Worm (Caenorhabditis elegans): ENCODE data around the gene gly-10.
A peak's percentile ranks its signal among the peaks of the same experiment; 100 is the strongest.

ce11 chrIV:13748798-13749197 lies 30.1 kb upstream of the gly-10 start:
- TF ChIP-seq fkh-10 (GFP tag; optimal IDR thresholded peaks at IDR 0.05), result no peak
- TF ChIP-seq pag-3 (tag; optimal IDR thresholded peaks at IDR 0.05; ENCODE audit: borderline replicate concordance), result no peak
- no peak for TF ChIP-seq pqm-1 (tag; optimal IDR thresholded peaks at IDR 0.05)
- TF ChIP-seq ama-1 (optimal IDR thresholded peaks at IDR 0.05), result no peak
- no peak for TF ChIP-seq nhr-11 (tag; optimal IDR thresholded peaks at IDR 0.05)
- no peak for TF ChIP-seq ceh-6 (GFP tag; optimal IDR thresholded peaks at IDR 0.05)
- no peak for TF ChIP-seq hlh-6 (tag; optimal IDR thresholded peaks at IDR 0.05)
- TF ChIP-seq nfya-1 (tag; optimal IDR thresholded peaks at IDR 0.05), result peak; percentile 4
- no peak for TF ChIP-seq pha-4 (tag; optimal IDR thresholded peaks at IDR 0.05)
- no peak for TF ChIP-seq ceh-22 (tag; optimal IDR thresholded peaks at IDR 0.05)
- TF ChIP-seq ceh-9 (tag; optimal IDR thresholded peaks at IDR 0.05), result no peak
- TF ChIP-seq pax-1 (tag; optimal IDR thresholded peaks at IDR 0.05), result no peak
- TF ChIP-seq odd-2 (tag; optimal IDR thresholded peaks at IDR 0.05), result no peak
- no peak for TF ChIP-seq F13H6.1 (tag; optimal IDR thresholded peaks at IDR 0.05)
